Fruit fly (Drosophila melanogaster): Measurements from ENCODE around the gene Jwa.

The Jwa gene

DNA sequence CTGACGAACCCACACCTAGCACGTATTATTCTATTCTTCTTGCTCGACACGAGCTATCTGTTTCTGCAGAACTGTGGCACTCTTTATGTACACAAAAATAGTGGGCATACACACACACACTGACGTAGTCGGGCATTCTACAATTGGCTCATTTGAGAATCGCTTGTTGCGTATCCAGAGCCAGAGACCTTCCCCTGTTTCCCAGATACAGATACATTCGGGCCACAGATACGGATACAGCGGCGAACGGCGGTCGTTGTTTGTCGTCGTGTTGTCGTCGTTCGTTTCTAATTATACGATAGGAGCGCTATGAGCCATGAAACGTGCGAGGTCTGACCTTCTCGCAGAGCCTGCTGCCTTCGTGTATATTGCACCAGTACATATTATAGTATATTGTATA is 31.7 kb upstream of the Jwa start (continued):
- TF ChIP-seq CG32532 (GFP tag; IDR thresholded peaks at IDR 0.05) (no peak), zen (tag; optimal IDR thresholded peaks at IDR 0.05) (peak; percentile 27), CG15269 (tag; optimal IDR thresholded peaks at IDR 0.05) (no peak), CG6272 (GFP tag; IDR thresholded peaks at IDR 0.05) (no peak), insv (GFP tag; optimal IDR thresholded peaks at IDR 0.05) (peak in 1 of 2 experiments; percentile 20), CG12769 (tag; optimal IDR thresholded peaks at IDR 0.05) (peak; percentile 86), CG15601 (tag; optimal IDR thresholded peaks at IDR 0.05) (no peak), fd96Cb (tag; optimal IDR thresholded peaks at IDR 0.05) (no peak)

DNA sequence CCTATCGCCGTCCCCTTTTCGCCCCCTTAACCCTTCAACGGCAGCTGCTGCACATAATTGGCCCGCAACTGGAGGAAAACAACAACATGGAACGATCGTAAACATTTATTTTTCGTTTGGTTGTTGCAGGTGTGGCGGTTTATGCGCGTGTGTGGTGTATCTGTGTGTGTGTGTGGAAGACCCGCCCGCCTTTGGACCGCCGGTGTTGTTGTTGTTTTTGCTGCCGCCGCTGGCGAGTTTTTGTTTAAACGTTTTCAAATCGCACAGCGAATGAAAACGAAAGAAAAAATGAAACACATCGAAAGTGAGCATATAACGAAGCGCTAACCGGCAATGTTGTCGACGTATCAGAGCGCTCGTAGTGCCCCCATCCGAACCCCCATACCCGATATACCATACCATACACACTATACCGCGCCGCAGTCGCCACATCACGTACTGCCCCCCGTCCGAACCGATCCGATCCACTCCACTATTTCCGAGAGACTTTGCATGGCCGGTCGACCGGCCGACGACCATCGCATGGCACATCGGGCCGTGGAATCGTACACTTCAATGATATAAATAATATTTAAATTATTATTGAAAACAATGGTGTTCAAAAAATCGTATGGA is 30.2 kb upstream of the Jwa start:
- TF ChIP-seq crol (GFP tag; IDR thresholded peaks at IDR 0.05) (peak; percentile 71), Deaf1 (tag; optimal IDR thresholded peaks at IDR 0.05) (peak; percentile 94), zen2 (GFP tag; IDR thresholded peaks at IDR 0.05; ENCODE audit: partially characterized antibody) (0 out of 3 replicates have a peak, but pooled peaks have one; percentile 9), Drgx (GFP tag; IDR thresholded peaks at IDR 0.05) (0 out of 2 replicates have a peak, but pooled peaks have one; percentile 15), CG8359 (GFP tag; optimal IDR thresholded peaks at IDR 0.05; ENCODE audit: borderline replicate concordance) (no peak), Nf-YA (GFP tag; IDR thresholded peaks at IDR 0.05) (peak; percentile 58), dm (GFP tag; optimal IDR thresholded peaks at IDR 0.05) (no peak), cad (GFP tag; optimal IDR thresholded peaks at IDR 0.05) (peak; percentile 3), Dll (GFP tag; IDR thresholded peaks at IDR 0.05; ENCODE audit: partially characterized antibody) (0 out of 4 replicates have a peak, but pooled peaks have one; percentile 23), CG13894 (tag; optimal IDR thresholded peaks at IDR 0.05) (peak; percentile 91), Nf-YC (tag; optimal IDR thresholded peaks at IDR 0.05) (peak; percentile 97), z (GFP tag; IDR thresholded peaks at IDR 0.05) (peak; percentile 34; the same call in 1 of the 3 replicates), CG4360 (GFP tag; IDR thresholded peaks at IDR 0.05) (peak; percentile 92), Camta (GFP tag; optimal IDR thresholded peaks at IDR 0.05) (no peak), Blimp-1 (GFP tag; optimal IDR thresholded peaks at IDR 0.05) (peak; percentile 14), Rfx (GFP tag; IDR thresholded peaks at IDR 0.05) (0 out of 2 replicates have a peak, but pooled peaks have one; percentile 18), Med (GFP tag) (peak; percentile 33), Awh (GFP tag; IDR thresholded peaks at IDR 0.05) (0 out of 2 replicates have a peak, but pooled peaks have one; percentile 22), Dfd (GFP tag; optimal IDR thresholded peaks at IDR 0.05) (peak in 1 of 2 experiments; percentile 22), Kr (GFP tag; optimal IDR thresholded peaks at IDR 0.05) (peak; percentile 59), so (GFP tag; IDR thresholded peaks at IDR 0.05) (no peak), Adf1 (GFP tag; IDR thresholded peaks at IDR 0.05) (peak; percentile 56), CG9797 (GFP tag; optimal IDR thresholded peaks at IDR 0.05) (no peak), cg (GFP tag; optimal IDR thresholded peaks at IDR 0.05) (peak; percentile 80), CG6175 (GFP tag; IDR thresholded peaks at IDR 0.05) (peak; percentile 69; the same call in 1 of the 3 replicates), Nf-YB (GFP tag; optimal IDR thresholded peaks at IDR 0.05) (peak; percentile 97), kni (GFP tag; optimal IDR thresholded peaks at IDR 0.05) (peak; percentile 42), chinmo (GFP tag; IDR thresholded peaks at IDR 0.05; ENCODE audit: partially characterized antibody) (0 out of 4 replicates have a peak, but pooled peaks have one; percentile 43), CG2199 (GFP tag; IDR thresholded peaks at IDR 0.05) (peak; percentile 86), Jarid2 (GFP tag; optimal IDR thresholded peaks at IDR 0.05) (peak; percentile 42), H15 (GFP tag; IDR thresholded peaks at IDR 0.05) (0 out of 3 replicates have a peak, but pooled peaks have one; percentile 8), CG7372 (GFP tag; IDR thresholded peaks at IDR 0.05) (no peak), CG13287 (GFP tag; IDR thresholded peaks at IDR 0.05; ENCODE audit: partially characterized antibody) (0 out of 2 replicates have a peak, but pooled peaks have one; percentile 20), H2.0 (GFP tag; IDR thresholded peaks at IDR 0.05) (no peak)

Data from whole organism, embryonic.